Worm (Caenorhabditis elegans): ENCODE measurements around the gene ZC504.1.

ZC504.1 gene

DNA sequence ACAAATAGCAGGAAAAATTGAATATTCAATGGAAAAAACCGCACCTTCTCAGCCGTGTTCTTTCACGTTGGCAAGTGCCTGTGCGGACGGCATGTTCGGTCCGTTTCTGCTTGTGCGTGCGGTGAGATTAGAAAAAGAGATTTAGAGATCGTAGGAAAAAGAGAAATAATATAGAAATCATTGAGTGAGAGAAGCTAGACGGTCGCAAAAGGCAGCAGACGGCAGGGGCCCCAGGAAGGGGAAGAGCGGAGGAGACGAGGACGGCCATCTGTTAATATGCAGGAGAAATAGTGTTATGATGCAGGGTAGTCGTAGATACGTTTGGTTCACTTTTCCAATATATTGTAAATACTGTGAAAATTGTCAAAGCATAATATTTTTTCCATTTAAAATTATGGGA lies 34.4 kb upstream of the ZC504.1 start, which contains the start of gene Y49A10A.2 (continued):
- TF ChIP-seq cebp-1 (GFP tag; IDR thresholded peaks at IDR 0.05) (no peak), cebp-1 (tag; optimal IDR thresholded peaks at IDR 0.05) (peak; percentile 27), zfh-2 (GFP tag; conservative IDR thresholded peaks at IDR 0.05) (peak; percentile 41; the same call in 1 of the 2 replicates), Y56A3A.18 (GFP tag; IDR thresholded peaks at IDR 0.05) (no peak), rpc-1 (optimal IDR thresholded peaks at IDR 0.05) (no peak), rpc-1 (tag; optimal IDR thresholded peaks at IDR 0.05) (no peak), nfya-2 (GFP tag; IDR thresholded peaks at IDR 0.05) (no peak), Y79H2A.3 (GFP tag; conservative IDR thresholded peaks at IDR 0.05) (no peak), F49E8.2 (tag; optimal IDR thresholded peaks at IDR 0.05; ENCODE audit: insufficient read depth) (no peak)

DNA sequence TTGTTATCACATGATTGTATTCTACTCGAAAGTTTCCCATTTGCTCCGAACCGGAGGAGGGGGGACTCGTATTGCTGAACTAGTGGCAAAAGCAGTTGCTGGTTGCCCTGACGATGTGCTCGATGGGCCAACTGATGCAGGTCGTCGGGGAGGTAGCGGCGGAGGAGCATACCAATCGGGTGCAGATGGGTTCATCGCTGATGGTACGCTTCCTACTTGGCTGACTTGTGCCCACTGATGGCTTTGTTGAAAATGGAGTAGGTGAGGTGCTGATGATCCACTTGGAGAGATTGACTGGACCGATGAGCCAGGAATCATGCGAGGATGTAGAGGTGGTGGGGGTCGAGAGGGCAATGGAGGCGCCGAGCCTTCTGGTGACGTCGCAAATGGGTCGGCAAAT lies 33.4 kb upstream of the ZC504.1 start:
- TF ChIP-seq zfh-2 (GFP tag; conservative IDR thresholded peaks at IDR 0.05) (peak; percentile 77), rpc-1 (optimal IDR thresholded peaks at IDR 0.05) (no peak), rpc-1 (tag; optimal IDR thresholded peaks at IDR 0.05) (no peak), madf-3 (GFP tag; IDR thresholded peaks at IDR 0.05) (0 out of 2 replicates have a peak, but pooled peaks have one; percentile 58), ztf-25 (GFP tag; IDR thresholded peaks at IDR 0.05) (no peak)

DNA sequence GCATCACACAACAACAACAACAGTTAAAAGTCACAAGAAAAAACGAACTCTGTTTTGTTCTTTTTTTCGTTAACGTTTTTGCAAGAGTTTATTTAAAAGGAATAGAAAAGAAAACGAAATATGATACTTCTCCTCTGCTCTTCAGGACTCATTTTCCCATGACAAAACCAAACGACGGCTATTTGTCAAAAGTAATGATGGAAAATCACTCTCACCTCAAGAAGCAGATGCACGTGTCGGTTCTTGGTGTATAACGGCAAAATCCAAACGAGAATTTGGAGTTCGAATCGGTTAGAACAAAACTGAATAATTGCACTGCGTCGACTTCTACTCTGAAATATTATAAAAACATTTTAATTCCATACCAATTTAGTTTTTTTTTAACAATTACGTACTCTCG lies 30.0 kb upstream of the ZC504.1 start:
- TF ChIP-seq atf-7 (tag; optimal IDR thresholded peaks at IDR 0.05) (no peak), egl-44 (GFP tag; IDR thresholded peaks at IDR 0.05) (no peak), pha-4 (tag; optimal IDR thresholded peaks at IDR 0.05) (no peak), akir-1 (GFP tag; optimal IDR thresholded peaks at IDR 0.05) (no peak), xnd-1 (tag; optimal IDR thresholded peaks at IDR 0.05) (no peak), unc-62 (GFP tag; optimal IDR thresholded peaks at IDR 0.05) (no peak), efl-1 (GFP tag; optimal IDR thresholded peaks at IDR 0.05) (no peak), snpc-3.4 (tag; optimal IDR thresholded peaks at IDR 0.05) (no peak), ztf-28 (GFP tag; IDR thresholded peaks at IDR 0.05) (no peak), lir-1 (GFP tag; conservative IDR thresholded peaks at IDR 0.05) (no peak), snpc-4 (GFP tag; optimal IDR thresholded peaks at IDR 0.05) (no peak), snpc-4 (tag; optimal IDR thresholded peaks at IDR 0.05) (no peak), cebp-2 (GFP tag; IDR thresholded peaks at IDR 0.05) (no peak), let-607 (tag; optimal IDR thresholded peaks at IDR 0.05) (no peak), madf-6 (GFP tag; IDR thresholded peaks at IDR 0.05) (no peak), F57A8.1 (GFP tag; optimal IDR thresholded peaks at IDR 0.05) (no peak), pbrm-1 (GFP tag; IDR thresholded peaks at IDR 0.05) (no peak), nfyb-1 (GFP tag; IDR thresholded peaks at IDR 0.05) (no peak), K12H6.12 (tag; optimal IDR thresholded peaks at IDR 0.05) (no peak), gei-17 (GFP tag; optimal IDR thresholded peaks at IDR 0.05) (no peak)

DNA sequence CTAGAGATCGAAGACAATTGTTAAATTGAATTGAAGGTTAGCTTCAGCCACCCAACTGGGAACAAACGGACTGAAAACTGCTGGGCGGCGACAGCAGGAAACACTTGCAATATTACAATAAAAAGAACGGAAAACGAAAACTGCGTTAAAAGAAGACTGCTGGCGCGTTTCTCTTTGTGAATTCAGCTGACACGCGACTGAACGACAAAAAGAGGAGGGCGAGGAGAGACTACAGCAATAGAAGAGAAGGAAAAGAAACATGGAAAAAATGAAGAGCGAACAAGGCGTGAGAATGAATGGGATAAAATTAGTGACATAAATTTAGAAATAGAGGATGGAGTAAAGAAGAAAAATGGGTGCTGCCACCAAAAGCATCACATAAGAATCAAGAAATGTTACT lies 29.3 kb upstream of the ZC504.1 start:
- TF ChIP-seq tlf-1 (GFP tag; optimal IDR thresholded peaks at IDR 0.05) (peak; percentile 17), him-1 (tag; optimal IDR thresholded peaks at IDR 0.05) (no peak), F55B11.4 (tag; optimal IDR thresholded peaks at IDR 0.05; ENCODE audit: borderline replicate concordance, insufficient read depth) (no peak), C06A6.2 (GFP tag; conservative IDR thresholded peaks at IDR 0.05) (peak; percentile 70), Y95B8A.8 (GFP tag; IDR thresholded peaks at IDR 0.05) (no peak), let-526 (GFP tag; IDR thresholded peaks at IDR 0.05) (0 out of 2 replicates have a peak, but pooled peaks have one; percentile 45), Y53F4B.3 (GFP tag; IDR thresholded peaks at IDR 0.05) (no peak), K11D2.4 (GFP tag; IDR thresholded peaks at IDR 0.05) (peak; percentile 42; the same call in 1 of the 2 replicates), madf-10 (tag; optimal IDR thresholded peaks at IDR 0.05) (peak; percentile 49), chd-7 (tag; optimal IDR thresholded peaks at IDR 0.05) (peak; percentile 41), ztf-26 (tag; optimal IDR thresholded peaks at IDR 0.05) (peak; percentile 65), pbrm-1 (GFP tag; IDR thresholded peaks at IDR 0.05) (peak; percentile 59; the same call in 1 of the 2 replicates), attf-5 (GFP tag; optimal IDR thresholded peaks at IDR 0.05) (peak; percentile 57), lir-1 (GFP tag; conservative IDR thresholded peaks at IDR 0.05) (no peak; the same call in 1 of the 2 replicates), sea-2 (GFP tag; IDR thresholded peaks at IDR 0.05) (no peak), hmg-1.2 (GFP tag; IDR thresholded peaks at IDR 0.05) (peak; percentile 95), rcor-1 (GFP tag; IDR thresholded peaks at IDR 0.05) (peak; percentile 45; the same call in 1 of the 2 replicates), gei-17 (GFP tag; optimal IDR thresholded peaks at IDR 0.05) (peak; percentile 31)

All from whole organism, young adult.